Worm (Caenorhabditis elegans) whole organism, L1 larva: ENCODE measurements around the gene nspe-2.

Source experiments
- alr-1 ChIP-seq: fragments of 200-800 bp; sonication (Bioruptor generic); optimal IDR thresholded peaks from 2 replicates; lab custom pipeline; 2018; ENCODE audit warnings: borderline replicate concordance, mild to moderate bottlenecking, missing genetic modification characterization, missing compliant biosample characterization
- dpl-1 ChIP-seq, 3 experiments: fragments of 150-350 bp in 2 of 3; sonication (generic microtip) in 1 of 3; optimal IDR thresholded peaks; 2 replicates each; lab custom pipeline; 2014 to 2017; ENCODE audit warnings: missing biosample characterization in 3 of 3, missing genetic modification characterization in 3 of 3, missing genetic modification reagents in 3 of 3
- egl-13 ChIP-seq: sonication (generic microtip); optimal IDR thresholded peaks from 2 replicates; lab custom pipeline; 2016; ENCODE audit warnings: missing genotype, missing genetic modification reagents, missing genetic modification characterization, missing compliant biosample characterization
- lin-39 ChIP-seq: fragments of 150-350 bp; optimal IDR thresholded peaks from 2 replicates; lab custom pipeline; 2014; ENCODE audit warnings: missing biosample characterization, missing genetic modification reagents, missing genetic modification characterization
- lir-3 ChIP-seq: sonication (generic microtip); optimal IDR thresholded peaks from 2 replicates; lab custom pipeline; 2016; ENCODE audit warnings: mild to moderate bottlenecking, missing genetic modification characterization, moderate library complexity, missing compliant biosample characterization; ENCODE audit not compliant: poor library complexity
- lsy-2 ChIP-seq, 2 experiments: fragments of 150-350 bp; optimal IDR thresholded peaks; 2 replicates each; lab custom pipeline; 2014; ENCODE audit warnings: missing biosample characterization in 2 of 2, missing genetic modification characterization in 2 of 2
- nhr-19 ChIP-seq: fragments of 200-800 bp; sonication (Bioruptor generic); conservative IDR thresholded peaks from 2 replicates; pipeline ENCODE4 v1.3.6; 2022; ENCODE audit warnings: missing genetic modification characterization, missing compliant biosample characterization
- nhr-85 ChIP-seq: sonication (generic microtip); peaks from one replicate; lab custom pipeline; 2016; ENCODE audit warnings: missing genetic modification characterization, inconsistent platforms, missing compliant biosample characterization
- vab-15 ChIP-seq: sonication (generic microtip); optimal IDR thresholded peaks from 2 replicates; lab custom pipeline; 2017; ENCODE audit warnings: missing genotype, mild to moderate bottlenecking, missing genetic modification characterization, missing compliant biosample characterization
- ztf-4 ChIP-seq: fragments of 150-350 bp; optimal IDR thresholded peaks from 2 replicates; lab custom pipeline; 2014; ENCODE audit warnings: missing biosample characterization, missing genetic modification characterization

The nspe-2 gene

ce11 chrII:12573541-12573940 is 45.6 kb downstream of the nspe-2 start, which contains the start of gene Y38E10A.2 (continued):
- no peak for TF ChIP-seq alr-1

- no peak for TF ChIP-seq lin-39 (tag; lab: Kevin White, UChicago)
Observed at ce11 chrII:12572760-12573159, 46.4 kb downstream of the nspe-2 start, which contains the start of gene Y38E10A.35. TSS of gene Y38E10A.35 (minus strand) at chrII:12572860.

DNA sequence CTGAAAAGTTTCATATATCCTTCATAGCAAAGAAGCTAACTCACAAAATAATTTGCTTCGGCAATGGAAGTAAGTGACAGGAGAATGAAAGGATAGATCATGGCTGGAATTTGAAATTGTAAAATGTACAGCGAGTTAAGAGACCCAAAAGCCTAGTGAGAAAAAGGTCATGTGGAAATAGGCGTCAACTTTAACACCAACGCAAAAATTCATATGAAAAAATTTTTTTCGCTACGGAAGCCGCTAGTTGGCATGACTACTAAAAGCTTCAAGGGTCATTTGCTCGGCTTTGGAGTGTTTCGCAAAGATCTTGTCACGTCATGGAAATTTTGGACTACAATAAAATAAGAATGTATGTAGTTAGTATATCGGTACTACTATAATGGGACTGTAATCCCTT is 48.7 kb downstream of the nspe-2 start, which contains the start of gene Y38E10A.1:
Gene Y38E10A.1, minus strand, starts transcription at position 101 of the 400 bp plus-strand sequence.
- no peak for TF ChIP-seq lsy-2 (tag; optimal IDR thresholded peaks at IDR 0.05; lab: Kevin White, UChicago)
- TF ChIP-seq ztf-4 (tag; lab: Kevin White, UChicago), result no peak
- TF ChIP-seq vab-15, result no peak
- TF ChIP-seq dpl-1 (GFP tag; optimal IDR thresholded peaks at IDR 0.05; lab: Kevin White, UChicago), result no peak
- no peak for TF ChIP-seq nhr-19
- TF ChIP-seq egl-13 (tag; lab: Kevin White, UChicago), result no peak
- TF ChIP-seq lir-3 (tag; lab: Kevin White, UChicago), result no peak
- no peak for TF ChIP-seq nhr-85
